In genomic region chrX:8492849-8493248, dm6 we compare ENCODE assay signal across 5 fruit fly cellular contexts.
TF ChIP-seq lines count a peak whose summit lies in the region.

No protein-coding gene starts in this region.

- no peak for TF ChIP-seq CTCF in whole organism, embryonic (GFP tag; optimal IDR thresholded peaks at IDR 0.05; lab: Kevin White, UChicago)

TF ChIP-seq in whole organism, adult, 20 proteins besides CTCF, POLR2A, EP300 and RAD21 (continues in another document):
- TF ChIP-seq tj (GFP tag; optimal IDR thresholded peaks at IDR 0.05; lab: Kevin White, UChicago) (peak; percentile 47), pad (GFP tag; optimal IDR thresholded peaks at IDR 0.05; lab: Kevin White, UChicago) (peak; percentile 58), CG14711 (tag; optimal IDR thresholded peaks at IDR 0.05; lab: Kevin White, UChicago) (peak; percentile 82), bab1 (GFP tag; optimal IDR thresholded peaks at IDR 0.05; lab: Kevin White, UChicago) (peak; percentile 99), kay (GFP tag; lab: Kevin White, UChicago; ENCODE audit: borderline replicate concordance) (no peak), CG12768 (GFP tag; optimal IDR thresholded peaks at IDR 0.05; lab: Kevin White, UChicago) (no peak), Hr96 (GFP tag; optimal IDR thresholded peaks at IDR 0.05; lab: Kevin White, UChicago) (no peak), ovo (GFP tag; optimal IDR thresholded peaks at IDR 0.05; lab: Kevin White, UChicago) (no peak), cic (GFP tag; optimal IDR thresholded peaks at IDR 0.05; lab: Kevin White, UChicago) (no peak), toe (GFP tag; optimal IDR thresholded peaks at IDR 0.05; lab: Kevin White, UChicago) (no peak), CG5204 (GFP tag; optimal IDR thresholded peaks at IDR 0.05; lab: Kevin White, UChicago) (no peak), CG1620 (GFP tag; optimal IDR thresholded peaks at IDR 0.05; lab: Kevin White, UChicago) (peak; percentile 58), CG7045 (GFP tag; optimal IDR thresholded peaks at IDR 0.05; lab: Kevin White, UChicago) (peak; percentile 67), Clk (GFP tag; optimal IDR thresholded peaks at IDR 0.05; lab: Kevin White, UChicago) (no peak), CG33017 (tag; optimal IDR thresholded peaks at IDR 0.05; lab: Kevin White, UChicago) (peak; percentile 22), Mnt (GFP tag; optimal IDR thresholded peaks at IDR 0.05; lab: Kevin White, UChicago) (no peak), cnc (optimal IDR thresholded peaks at IDR 0.05; lab: Kevin White, UChicago) (no peak), CG7101 (tag; optimal IDR thresholded peaks at IDR 0.05; lab: Kevin White, UChicago) (peak; percentile 80), Crg-1 (GFP tag; optimal IDR thresholded peaks at IDR 0.05; lab: Kevin White, UChicago) (peak; percentile 68)

TF ChIP-seq in whole organism, embryonic, 481 proteins besides CTCF, POLR2A, EP300 and RAD21 (continues in another document):
- TF ChIP-seq mirr (GFP tag; optimal IDR thresholded peaks at IDR 0.05; lab: Kevin White, UChicago) (no peak), phol (tag; optimal IDR thresholded peaks at IDR 0.05; lab: Kevin White, UChicago) (peak; percentile 82), CG4424 (GFP tag; optimal IDR thresholded peaks at IDR 0.05; lab: Kevin White, UChicago) (peak; percentile 77), CG33557 (GFP tag; optimal IDR thresholded peaks at IDR 0.05; lab: Kevin White, UChicago) (no peak), CG6813 (GFP tag; optimal IDR thresholded peaks at IDR 0.05; lab: Kevin White, UChicago) (peak; percentile 69), Gsc (GFP tag; IDR thresholded peaks at IDR 0.05; lab: Robert Waterston, UW) (no peak), Mrtf (GFP tag; IDR thresholded peaks at IDR 0.05; lab: Robert Waterston, UW) (peak; percentile 79), crp (GFP tag; optimal IDR thresholded peaks at IDR 0.05; lab: Kevin White, UChicago) (peak in 1 of 2 experiments; percentile 34), CG3163 (GFP tag; optimal IDR thresholded peaks at IDR 0.05; lab: Kevin White, UChicago) (no peak), CG9437 (GFP tag; optimal IDR thresholded peaks at IDR 0.05; lab: Kevin White, UChicago) (peak; percentile 54), CG4707 (GFP tag; optimal IDR thresholded peaks at IDR 0.05; lab: Kevin White, UChicago) (peak; percentile 49), Asciz (GFP tag; optimal IDR thresholded peaks at IDR 0.05; lab: Kevin White, UChicago) (peak; percentile 75), CG12236 (GFP tag; optimal IDR thresholded peaks at IDR 0.05; lab: Kevin White, UChicago) (no peak), tup (GFP tag; optimal IDR thresholded peaks at IDR 0.05; lab: Kevin White, UChicago) (no peak), repo (GFP tag; optimal IDR thresholded peaks at IDR 0.05; lab: Kevin White, UChicago) (no peak), Awh (GFP tag; IDR thresholded peaks at IDR 0.05; lab: Robert Waterston, UW) (peak; percentile 86), CkIIα-i1 (GFP tag; IDR thresholded peaks at IDR 0.05; lab: Robert Waterston, UW) (no peak), unpg (GFP tag; optimal IDR thresholded peaks at IDR 0.05; lab: Kevin White, UChicago) (peak; percentile 87), CG10543 (GFP tag; optimal IDR thresholded peaks at IDR 0.05; lab: Kevin White, UChicago) (no peak)

TF ChIP-seq in whole organism, prepupa, 60 proteins besides CTCF, POLR2A, EP300 and RAD21 (continues in another document):
- TF ChIP-seq CG9139 (GFP tag; optimal IDR thresholded peaks at IDR 0.05; lab: Kevin White, UChicago): peak; percentile 57
- TF ChIP-seq CG6854 (GFP tag; optimal IDR thresholded peaks at IDR 0.05; lab: Kevin White, UChicago): peak; percentile 47
- peak; percentile 74 for TF ChIP-seq CG8319 (GFP tag; optimal IDR thresholded peaks at IDR 0.05; lab: Kevin White, UChicago)
- TF ChIP-seq spab (GFP tag; optimal IDR thresholded peaks at IDR 0.05; lab: Kevin White, UChicago): peak; percentile 66
- peak; percentile 76 for TF ChIP-seq net (GFP tag; optimal IDR thresholded peaks at IDR 0.05; lab: Kevin White, UChicago)
- TF ChIP-seq CG8119 (GFP tag; IDR thresholded peaks at IDR 0.05; lab: Robert Waterston, UW): peak; percentile 88
- peak; percentile 75 for TF ChIP-seq achi (GFP tag; optimal IDR thresholded peaks at IDR 0.05; lab: Kevin White, UChicago)
- peak; percentile 28 for TF ChIP-seq Ets21C (GFP tag; optimal IDR thresholded peaks at IDR 0.05; lab: Kevin White, UChicago)
- TF ChIP-seq CG4318 (GFP tag; optimal IDR thresholded peaks at IDR 0.05; lab: Kevin White, UChicago): peak; percentile 73
- TF ChIP-seq svp (GFP tag; lab: Kevin White, UChicago): peak; percentile 73
- peak; percentile 68 for TF ChIP-seq CG6808 (GFP tag; optimal IDR thresholded peaks at IDR 0.05; lab: Kevin White, UChicago)
- peak; percentile 87 for TF ChIP-seq CG15336 (GFP tag; IDR thresholded peaks at IDR 0.05; lab: Robert Waterston, UW)
- TF ChIP-seq CG32006 (GFP tag; optimal IDR thresholded peaks at IDR 0.05; lab: Kevin White, UChicago): peak; percentile 86
- peak; percentile 77 for TF ChIP-seq Met (GFP tag; optimal IDR thresholded peaks at IDR 0.05; lab: Kevin White, UChicago)
- peak; percentile 81 for TF ChIP-seq pdm3 (GFP tag; optimal IDR thresholded peaks at IDR 0.05; lab: Kevin White, UChicago)
- TF ChIP-seq CG6276 (GFP tag; optimal IDR thresholded peaks at IDR 0.05; lab: Kevin White, UChicago): peak; percentile 73
- peak; percentile 84 for TF ChIP-seq OdsH (GFP tag; optimal IDR thresholded peaks at IDR 0.05; lab: Kevin White, UChicago)
- peak; percentile 78 for TF ChIP-seq CG8632 (GFP tag; optimal IDR thresholded peaks at IDR 0.05; lab: Kevin White, UChicago)
- peak; percentile 52 to 71 for TF ChIP-seq ss (GFP tag; optimal IDR thresholded peaks at IDR 0.05; lab: Kevin White, UChicago)
- TF ChIP-seq Lpt (GFP tag; optimal IDR thresholded peaks at IDR 0.05; lab: Kevin White, UChicago): peak; percentile 53

TF ChIP-seq in whole organism, pupa, 21 proteins besides CTCF, POLR2A, EP300 and RAD21:
- TF ChIP-seq CG10348 (GFP tag; IDR thresholded peaks at IDR 0.05; lab: Robert Waterston, UW) (no peak), CG15710 (tag; optimal IDR thresholded peaks at IDR 0.05; lab: Kevin White, UChicago) (peak; percentile 81), EcR (GFP tag; optimal IDR thresholded peaks at IDR 0.05; lab: Kevin White, UChicago) (no peak), gl (tag; optimal IDR thresholded peaks at IDR 0.05; lab: Kevin White, UChicago) (peak; percentile 36), CG13204 (GFP tag; optimal IDR thresholded peaks at IDR 0.05; lab: Kevin White, UChicago) (no peak), Ets98B (GFP tag; IDR thresholded peaks at IDR 0.05; lab: Robert Waterston, UW) (peak; percentile 92), CG8159 (tag; optimal IDR thresholded peaks at IDR 0.05; lab: Kevin White, UChicago) (peak; percentile 78), CG32121 (GFP tag; IDR thresholded peaks at IDR 0.05; lab: Robert Waterston, UW) (peak; percentile 85), CG14655 (GFP tag; optimal IDR thresholded peaks at IDR 0.05; lab: Kevin White, UChicago) (peak; percentile 79), CG4496 (GFP tag; IDR thresholded peaks at IDR 0.05; lab: Robert Waterston, UW) (peak; percentile 93), Snoo (tag; optimal IDR thresholded peaks at IDR 0.05; lab: Kevin White, UChicago) (peak; percentile 77), CG17806 (tag; optimal IDR thresholded peaks at IDR 0.05; lab: Kevin White, UChicago) (peak; percentile 70), fd96Ca (GFP tag; IDR thresholded peaks at IDR 0.05; lab: Robert Waterston, UW) (peak; percentile 92), Pif1B (GFP tag; optimal IDR thresholded peaks at IDR 0.05; lab: Kevin White, UChicago) (peak; percentile 78), Pif1A (GFP tag; optimal IDR thresholded peaks at IDR 0.05; lab: Kevin White, UChicago) (peak; percentile 73), CG34367 (tag; optimal IDR thresholded peaks at IDR 0.05; lab: Kevin White, UChicago) (peak; percentile 65), CG12605 (GFP tag; IDR thresholded peaks at IDR 0.05; lab: Robert Waterston, UW) (peak; percentile 87), CG9948 (tag; optimal IDR thresholded peaks at IDR 0.05; lab: Kevin White, UChicago) (peak; percentile 69), CG8301 (tag; optimal IDR thresholded peaks at IDR 0.05; lab: Kevin White, UChicago) (peak; percentile 72), rn (GFP tag; IDR thresholded peaks at IDR 0.05; lab: Robert Waterston, UW) (no peak; the same call in 1 of the 2 replicates), D1 (tag; optimal IDR thresholded peaks at IDR 0.05; lab: Kevin White, UChicago) (no peak)

TF ChIP-seq in whole organism, wandering third instar larva, 38 proteins besides CTCF, POLR2A, EP300 and RAD21 (continues in another document):
- no peak for TF ChIP-seq Dif (GFP tag; optimal IDR thresholded peaks at IDR 0.05; lab: Kevin White, UChicago; ENCODE audit: partially characterized antibody)
- no peak for TF ChIP-seq dl (GFP tag; optimal IDR thresholded peaks at IDR 0.05; lab: Kevin White, UChicago; ENCODE audit: insufficient read depth in 1 of 2, partially characterized antibody in 2 of 2)
- TF ChIP-seq Myc (optimal IDR thresholded peaks at IDR 0.05; lab: Kevin White, UChicago): no peak
- peak; percentile 49 for TF ChIP-seq Sp1 (GFP tag; optimal IDR thresholded peaks at IDR 0.05; lab: Kevin White, UChicago)
- no peak for TF ChIP-seq Hr83 (GFP tag; optimal IDR thresholded peaks at IDR 0.05; lab: Kevin White, UChicago; ENCODE audit: poor library complexity, severe bottlenecking)
- peak; percentile 24 for TF ChIP-seq psq (GFP tag; optimal IDR thresholded peaks at IDR 0.05; lab: Kevin White, UChicago)
- TF ChIP-seq Hr78 (GFP tag; optimal IDR thresholded peaks at IDR 0.05; lab: Kevin White, UChicago): no peak
- no peak for TF ChIP-seq N (GFP tag; optimal IDR thresholded peaks at IDR 0.05; lab: Kevin White, UChicago)
- TF ChIP-seq jim (GFP tag; optimal IDR thresholded peaks at IDR 0.05; lab: Kevin White, UChicago): no peak
- TF ChIP-seq Rel (GFP tag; optimal IDR thresholded peaks at IDR 0.05; lab: Kevin White, UChicago): no peak
- no peak for TF ChIP-seq Rel (tag; optimal IDR thresholded peaks at IDR 0.05; lab: Kevin White, UChicago)
- peak; percentile 45 for TF ChIP-seq dmrt93B (GFP tag; optimal IDR thresholded peaks at IDR 0.05; lab: Kevin White, UChicago)
- peak; percentile 48 for TF ChIP-seq h (GFP tag; optimal IDR thresholded peaks at IDR 0.05; lab: Kevin White, UChicago)
- no peak for TF ChIP-seq usp (GFP tag; optimal IDR thresholded peaks at IDR 0.05; lab: Kevin White, UChicago)
- TF ChIP-seq Jra (GFP tag; optimal IDR thresholded peaks at IDR 0.05; lab: Kevin White, UChicago): no peak
- no peak for TF ChIP-seq dsf (GFP tag; optimal IDR thresholded peaks at IDR 0.05; lab: Kevin White, UChicago; ENCODE audit: borderline replicate concordance)
- peak; percentile 19 for TF ChIP-seq ey (GFP tag; optimal IDR thresholded peaks at IDR 0.05; lab: Kevin White, UChicago)
- peak; percentile 34 for TF ChIP-seq sage (GFP tag; optimal IDR thresholded peaks at IDR 0.05; lab: Kevin White, UChicago)
- peak in 1 of 2 experiments; percentile 68 for TF ChIP-seq foxo (GFP tag; optimal IDR thresholded peaks at IDR 0.05; lab: Kevin White, UChicago)
- peak; percentile 34 for TF ChIP-seq sv (GFP tag; optimal IDR thresholded peaks at IDR 0.05; lab: Kevin White, UChicago)
- TF ChIP-seq rgr (GFP tag; optimal IDR thresholded peaks at IDR 0.05; lab: Kevin White, UChicago): peak; percentile 56
- TF ChIP-seq Hnf4 (GFP tag; optimal IDR thresholded peaks at IDR 0.05; lab: Kevin White, UChicago): peak; percentile 17
- TF ChIP-seq HLH106 (tag; optimal IDR thresholded peaks at IDR 0.05; lab: Kevin White, UChicago): peak; percentile 68
